Fruit fly (Drosophila melanogaster) whole organism, prepupa: ENCODE results near the gene hh.

ENCODE experiments used
- Blimp-1 ChIP-seq: fragments of 200-800 bp; sonication (Bioruptor generic); optimal IDR thresholded peaks from 3 replicates; lab custom pipeline; 2017; ENCODE audit warnings: missing biosample characterization, missing genetic modification characterization, mild to moderate bottlenecking, moderate library complexity, missing genetic modification reagents
- CG10631 ChIP-seq: fragments of 200-800 bp; sonication (Bioruptor generic); optimal IDR thresholded peaks from 2 replicates; lab custom pipeline; 2016; ENCODE audit warnings: missing biosample characterization, missing genetic modification characterization
- CG10669 ChIP-seq: fragments of 200-800 bp; sonication (Bioruptor generic); optimal IDR thresholded peaks from 3 replicates; lab custom pipeline; 2018; ENCODE audit warnings: missing biosample characterization, mild to moderate bottlenecking, missing genetic modification characterization, moderate library complexity
- CG11294 ChIP-seq: fragments of 200-800 bp; sonication (Bioruptor generic); IDR thresholded peaks from 2 replicates; pipeline ENCODE4 v1.3.6; 2022; ENCODE audit warnings: missing biosample characterization, missing genetic modification characterization
- CG11762 ChIP-seq: fragments of 200-800 bp; sonication (Bioruptor generic); optimal IDR thresholded peaks from 3 replicates; lab custom pipeline; 2016; ENCODE audit warnings: missing biosample characterization, missing genetic modification characterization; ENCODE audit not compliant: insufficient read depth
- CG11902 ChIP-seq: fragments of 200-800 bp; sonication (Bioruptor generic); optimal IDR thresholded peaks from 3 replicates; lab custom pipeline; 2016; ENCODE audit warnings: missing biosample characterization, missing genetic modification characterization
- CG15336 ChIP-seq: fragments of 200-800 bp; sonication (Bioruptor generic); IDR thresholded peaks from 2 replicates; pipeline ENCODE4 v1.3.6; 2022; ENCODE audit warnings: missing biosample characterization, missing genetic modification characterization
- CG16779 ChIP-seq: fragments of 200-800 bp; sonication (Bioruptor generic); optimal IDR thresholded peaks from 3 replicates; lab custom pipeline; 2017; ENCODE audit warnings: missing biosample characterization, mild to moderate bottlenecking, missing genetic modification characterization
- CG3032 ChIP-seq: fragments of 200-800 bp; optimal IDR thresholded peaks from 2 replicates; lab custom pipeline; 2019; ENCODE audit warnings: missing biosample characterization, mild to moderate bottlenecking, missing genetic modification characterization, moderate library complexity
- CG31627 ChIP-seq: fragments of 200-800 bp; sonication (Bioruptor generic); optimal IDR thresholded peaks from 3 replicates; lab custom pipeline; 2016; ENCODE audit warnings: missing biosample characterization, missing genetic modification characterization
- CG32006 ChIP-seq: fragments of 200-800 bp; sonication (Bioruptor generic); optimal IDR thresholded peaks from 3 replicates; lab custom pipeline; 2017; ENCODE audit warnings: missing biosample characterization, mild to moderate bottlenecking, missing genetic modification characterization
- CG34406 ChIP-seq: fragments of 200-800 bp; sonication (Bioruptor generic); optimal IDR thresholded peaks from 3 replicates; lab custom pipeline; 2016; ENCODE audit warnings: missing biosample characterization, missing genetic modification characterization
- CG6163 ChIP-seq: fragments of 200-800 bp; sonication (Bioruptor generic); IDR thresholded peaks from 3 replicates; pipeline ENCODE4 v1.3.6; 2022; ENCODE audit warnings: missing biosample characterization, missing genetic modification characterization
- CG6276 ChIP-seq: fragments of 200-800 bp; sonication (Bioruptor generic); optimal IDR thresholded peaks from 2 replicates; lab custom pipeline; 2017; ENCODE audit warnings: missing biosample characterization, mild to moderate bottlenecking, missing genetic modification characterization
- CG6792 ChIP-seq: fragments of 200-800 bp; sonication (Bioruptor generic); optimal IDR thresholded peaks from 3 replicates; lab custom pipeline; 2016; ENCODE audit warnings: missing biosample characterization, missing genetic modification characterization
- CG6808 ChIP-seq: fragments of 200-800 bp; sonication (Bioruptor generic); optimal IDR thresholded peaks from 3 replicates; lab custom pipeline; 2017; ENCODE audit warnings: missing biosample characterization, missing genetic modification characterization, mild to moderate bottlenecking, moderate library complexity, missing genetic modification reagents
- CG6854 ChIP-seq: fragments of 200-800 bp; sonication (Bioruptor generic); optimal IDR thresholded peaks from 2 replicates; lab custom pipeline; 2017; ENCODE audit warnings: missing biosample characterization, mild to moderate bottlenecking, missing genetic modification characterization
- CG7368 ChIP-seq: fragments of 200-800 bp; sonication (Bioruptor generic); optimal IDR thresholded peaks from 3 replicates; lab custom pipeline; 2016; ENCODE audit warnings: missing biosample characterization, missing genetic modification characterization
- CG8319 ChIP-seq: fragments of 200-800 bp; sonication (Bioruptor generic); optimal IDR thresholded peaks from 3 replicates; lab custom pipeline; 2016; ENCODE audit warnings: missing biosample characterization, missing genetic modification characterization
- CG9139 ChIP-seq: fragments of 200-800 bp; sonication (Bioruptor generic); optimal IDR thresholded peaks from 3 replicates; lab custom pipeline; 2017; ENCODE audit warnings: missing biosample characterization, mild to moderate bottlenecking, missing genetic modification characterization
- Eip75B ChIP-seq: fragments of 200-800 bp; sonication (Bioruptor generic); optimal IDR thresholded peaks from 3 replicates; lab custom pipeline; 2016; ENCODE audit warnings: missing biosample characterization, missing genetic modification characterization
- Eip78C ChIP-seq: fragments of 200-800 bp; sonication (Bioruptor generic); peaks from one replicate; lab custom pipeline; 2016; ENCODE audit warnings: missing biosample characterization, missing genetic modification characterization
- Eip93F ChIP-seq: fragments of 200-800 bp; sonication (Bioruptor generic); optimal IDR thresholded peaks from 2 replicates; lab custom pipeline; 2016; ENCODE audit warnings: missing biosample characterization, mild to moderate bottlenecking, missing genetic modification characterization
- Ets21C ChIP-seq: fragments of 200-800 bp; sonication (Bioruptor generic); optimal IDR thresholded peaks from 3 replicates; lab custom pipeline; 2016; ENCODE audit warnings: missing biosample characterization, missing genetic modification characterization
- Ets96B ChIP-seq: fragments of 200-800 bp; optimal IDR thresholded peaks from 2 replicates; lab custom pipeline; 2019; ENCODE audit warnings: missing biosample characterization, mild to moderate bottlenecking, missing genetic modification characterization, moderate library complexity
- Gug ChIP-seq: fragments of 200-800 bp; sonication (Bioruptor generic); IDR thresholded peaks from 2 replicates; pipeline ENCODE4 v1.3.6; 2022; ENCODE audit warnings: missing biosample characterization, missing genetic modification characterization
- Hr38 ChIP-seq: sonication (Bioruptor generic); optimal IDR thresholded peaks from 2 replicates; lab custom pipeline; 2016; ENCODE audit warnings: missing biosample characterization, missing genetic modification characterization
- OdsH ChIP-seq: fragments of 200-800 bp; sonication (Bioruptor generic); optimal IDR thresholded peaks from 3 replicates; lab custom pipeline; 2016; ENCODE audit warnings: missing biosample characterization, missing genetic modification characterization
- Smox ChIP-seq: fragments of 200-800 bp; sonication (Bioruptor generic); optimal IDR thresholded peaks from 3 replicates; lab custom pipeline; 2016; ENCODE audit warnings: missing biosample characterization, missing genetic modification characterization
- Sox102F ChIP-seq: fragments of 200-800 bp; sonication (Bioruptor generic); optimal IDR thresholded peaks from 2 replicates; lab custom pipeline; 2016; ENCODE audit warnings: missing biosample characterization, mild to moderate bottlenecking, missing genetic modification characterization
- Sox14 ChIP-seq: fragments of 200-800 bp; sonication (Bioruptor generic); optimal IDR thresholded peaks from 3 replicates; lab custom pipeline; 2016; ENCODE audit warnings: missing biosample characterization, missing genetic modification characterization
- Sox15 ChIP-seq: fragments of 200-800 bp; sonication (Bioruptor generic); optimal IDR thresholded peaks from 3 replicates; lab custom pipeline; 2016; ENCODE audit warnings: missing biosample characterization, missing genetic modification characterization
- achi ChIP-seq: fragments of 200-800 bp; sonication (Bioruptor generic); optimal IDR thresholded peaks from 3 replicates; lab custom pipeline; 2016; ENCODE audit warnings: missing biosample characterization, missing genetic modification characterization
- acj6 ChIP-seq: fragments of 200-800 bp; sonication (Bioruptor generic); optimal IDR thresholded peaks from 3 replicates; lab custom pipeline; 2016; ENCODE audit warnings: missing biosample characterization, missing genetic modification characterization
- cyc ChIP-seq: fragments of 200-800 bp; sonication (Bioruptor generic); optimal IDR thresholded peaks from 3 replicates; lab custom pipeline; 2016; ENCODE audit warnings: missing biosample characterization, missing genetic modification characterization
- eg ChIP-seq: fragments of 200-800 bp; sonication (Bioruptor generic); IDR thresholded peaks from 3 replicates; pipeline ENCODE4 v1.3.6; 2022; ENCODE audit warnings: missing biosample characterization, missing genetic modification characterization
- esn ChIP-seq: fragments of 200-800 bp; sonication (Bioruptor generic); optimal IDR thresholded peaks from 2 replicates; lab custom pipeline; 2016; ENCODE audit warnings: missing biosample characterization, mild to moderate bottlenecking, missing genetic modification characterization, moderate library complexity
- fd85E ChIP-seq: fragments of 200-800 bp; sonication (Bioruptor generic); optimal IDR thresholded peaks from 3 replicates; lab custom pipeline; 2016; ENCODE audit warnings: missing biosample characterization, missing genetic modification characterization
- fkh ChIP-seq: fragments of 200-800 bp; sonication (Bioruptor generic); optimal IDR thresholded peaks from 3 replicates; lab custom pipeline; 2017; ENCODE audit warnings: missing biosample characterization, mild to moderate bottlenecking, missing genetic modification characterization, moderate library complexity
- net ChIP-seq: fragments of 200-800 bp; sonication (Bioruptor generic); optimal IDR thresholded peaks from 3 replicates; lab custom pipeline; 2016; ENCODE audit warnings: missing biosample characterization, missing genetic modification characterization
- pdm3 ChIP-seq: fragments of 200-800 bp; sonication (Bioruptor generic); optimal IDR thresholded peaks from 3 replicates; lab custom pipeline; 2016; ENCODE audit warnings: missing biosample characterization, missing genetic modification characterization
- salr ChIP-seq, 2 experiments: fragments of 200-800 bp; sonication (Bioruptor generic); optimal IDR thresholded peaks; 3 replicates each; lab custom pipeline; 2016 to 2018; ENCODE audit warnings: missing biosample characterization in 2 of 2, missing genetic modification characterization in 2 of 2, mild to moderate bottlenecking in 1 of 2
- spab ChIP-seq: fragments of 200-800 bp; sonication (Bioruptor generic); optimal IDR thresholded peaks from 2 replicates; lab custom pipeline; 2017; ENCODE audit warnings: missing biosample characterization, mild to moderate bottlenecking, missing genetic modification characterization, missing genetic modification reagents
- ss ChIP-seq, 2 experiments: fragments of 200-800 bp; sonication (Bioruptor generic); optimal IDR thresholded peaks; 2 replicates in 1 of 2; 3 replicates in 1 of 2; lab custom pipeline; 2017 to 2018; ENCODE audit warnings: mild to moderate bottlenecking in 2 of 2, missing biosample characterization in 2 of 2, missing genetic modification characterization in 2 of 2, moderate library complexity in 1 of 2
- topi ChIP-seq: fragments of 200-800 bp; sonication (Bioruptor generic); optimal IDR thresholded peaks from 3 replicates; lab custom pipeline; 2016; ENCODE audit warnings: missing biosample characterization, missing genetic modification characterization
- vri ChIP-seq: fragments of 200-800 bp; sonication (Bioruptor generic); optimal IDR thresholded peaks from 3 replicates; lab custom pipeline; 2016; ENCODE audit warnings: missing biosample characterization, mild to moderate bottlenecking, missing genetic modification characterization

hh gene

dm6 chr3R:23176445-23177087 lies 34.9 kb upstream of the hh start (continued):
- TF ChIP-seq CG31627 (GFP tag; lab: Kevin White, UChicago) (no peak), CG6163 (GFP tag; lab: Robert Waterston, UW) (peak; percentile 54; the same call in 2 of the 3 replicates), CG32006 (GFP tag; lab: Kevin White, UChicago) (no peak), Eip78C (GFP tag; lab: Kevin White, UChicago) (peak; percentile 86), Smox (GFP tag; lab: Kevin White, UChicago) (no peak), Ets21C (GFP tag; lab: Kevin White, UChicago) (no peak), cyc (GFP tag; lab: Kevin White, UChicago) (no peak), Blimp-1 (GFP tag; lab: Kevin White, UChicago) (no peak), CG6808 (peak; percentile 23), Eip93F (GFP tag; lab: Kevin White, UChicago) (no peak), CG3032 (tag; lab: Kevin White, UChicago) (no peak), CG6854 (GFP tag; lab: Kevin White, UChicago) (peak; percentile 34), net (GFP tag; lab: Kevin White, UChicago) (peak; percentile 62), CG7368 (GFP tag; lab: Kevin White, UChicago) (no peak), CG6792 (GFP tag; lab: Kevin White, UChicago) (peak; percentile 32)
- TF ChIP-seq, all 60 proteins: peak for 25

- peak; percentile 97 for TF ChIP-seq net (GFP tag; lab: Kevin White, UChicago)
- peak; percentile 96 for TF ChIP-seq cyc (GFP tag; lab: Kevin White, UChicago)
- peak; percentile 95 for TF ChIP-seq CG11762 (GFP tag; lab: Kevin White, UChicago)
- peak; percentile 97 for TF ChIP-seq Sox102F (GFP tag; lab: Kevin White, UChicago)
- peak; percentile 69 for TF ChIP-seq CG16779 (tag; lab: Kevin White, UChicago)
- peak; percentile 97 for TF ChIP-seq CG6792 (GFP tag; lab: Kevin White, UChicago)
- peak; percentile 97 for TF ChIP-seq acj6 (GFP tag; lab: Kevin White, UChicago)
- TF ChIP-seq Hr38 (GFP tag; lab: Kevin White, UChicago), result peak; percentile 16
- TF ChIP-seq CG6808, result peak; percentile 90
- peak; percentile 99 for TF ChIP-seq esn (GFP tag; lab: Kevin White, UChicago)
- TF ChIP-seq Ets96B (tag; lab: Kevin White, UChicago), result peak; percentile 95
- no peak for TF ChIP-seq fkh (GFP tag; lab: Kevin White, UChicago)
- TF ChIP-seq pdm3, result peak; percentile 97
- TF ChIP-seq CG6854 (GFP tag; lab: Kevin White, UChicago), result peak; percentile 92
- TF ChIP-seq CG10669 (GFP tag; lab: Kevin White, UChicago), result peak; percentile 95
- TF ChIP-seq Eip75B (GFP tag; lab: Kevin White, UChicago), result peak; percentile 97
- TF ChIP-seq eg, result peak; percentile 91
- peak; percentile 95 for TF ChIP-seq CG7368 (GFP tag; lab: Kevin White, UChicago)
- TF ChIP-seq CG15336 (GFP tag; lab: Robert Waterston, UW), result peak; percentile 93
- peak; percentile 88 for TF ChIP-seq spab (GFP tag; lab: Kevin White, UChicago)
- peak; percentile 94 for TF ChIP-seq Sox15 (GFP tag; lab: Kevin White, UChicago)
- peak; percentile 88 for TF ChIP-seq fd85E (GFP tag; lab: Kevin White, UChicago)
- peak; percentile 87 to 89 for TF ChIP-seq salr (GFP tag; optimal IDR thresholded peaks at IDR 0.05; lab: Kevin White, UChicago)
- TF ChIP-seq Blimp-1 (GFP tag; lab: Kevin White, UChicago), result peak; percentile 81
- peak; percentile 80 for TF ChIP-seq Eip93F (GFP tag; lab: Kevin White, UChicago)
- TF ChIP-seq Sox14, result peak; percentile 97
- peak; percentile 96 for TF ChIP-seq vri
- TF ChIP-seq CG11902 (GFP tag; lab: Kevin White, UChicago), result peak; percentile 88
- peak; percentile 72 to 90 for TF ChIP-seq ss (GFP tag; optimal IDR thresholded peaks at IDR 0.05; lab: Kevin White, UChicago)
- peak; percentile 97 for TF ChIP-seq topi (GFP tag; lab: Kevin White, UChicago)
- TF ChIP-seq CG9139 (GFP tag; lab: Kevin White, UChicago), result peak; percentile 90
- peak; percentile 97 for TF ChIP-seq Smox (GFP tag; lab: Kevin White, UChicago)
- peak; percentile 85 for TF ChIP-seq Gug (GFP tag; lab: Robert Waterston, UW)
- TF ChIP-seq achi (GFP tag; lab: Kevin White, UChicago), result peak; percentile 96
- peak; percentile 95 for TF ChIP-seq CG8319 (GFP tag; lab: Kevin White, UChicago)
- TF ChIP-seq Eip78C (GFP tag; lab: Kevin White, UChicago), result peak; percentile 99
- peak; percentile 87 for TF ChIP-seq CG11294 (GFP tag; lab: Robert Waterston, UW)
- peak; percentile 54 for TF ChIP-seq CG6276 (GFP tag; lab: Kevin White, UChicago)
- peak; percentile 97 for TF ChIP-seq CG34406 (GFP tag; lab: Kevin White, UChicago)
- TF ChIP-seq CG31627 (GFP tag; lab: Kevin White, UChicago), result peak; percentile 98
- TF ChIP-seq CG6163 (GFP tag; lab: Robert Waterston, UW), result peak; percentile 96
- peak; percentile 95 for TF ChIP-seq CG10631
- peak; percentile 97 for TF ChIP-seq OdsH (GFP tag; lab: Kevin White, UChicago)
Measured at dm6 chr3R:23175376-23175775, 33.7 kb upstream of the hh start.
